Worm (Caenorhabditis elegans): Measurements from ENCODE around the gene C05D11.8.

C05D11.8 gene

ce11 chrIII:6464113-6464571, 37.0 kb upstream of the C05D11.8 start (continued):
- peak; percentile 94 for TF ChIP-seq cebp-1 (GFP tag; IDR thresholded peaks at IDR 0.05)
- peak; percentile 97 for TF ChIP-seq cebp-1 (tag; optimal IDR thresholded peaks at IDR 0.05)
- TF ChIP-seq dox-1 (GFP tag; IDR thresholded peaks at IDR 0.05): peak; percentile 95
- TF ChIP-seq aptf-2 (GFP tag; conservative IDR thresholded peaks at IDR 0.05): no peak
- peak; percentile 84; the same call in 1 of the 2 replicates for TF ChIP-seq Y79H2A.3 (GFP tag; conservative IDR thresholded peaks at IDR 0.05)
- peak; percentile 90 for TF ChIP-seq ztf-26 (tag; optimal IDR thresholded peaks at IDR 0.05)
- no peak for TF ChIP-seq bed-2 (GFP tag; IDR thresholded peaks at IDR 0.05)
- TF ChIP-seq let-607 (tag; optimal IDR thresholded peaks at IDR 0.05): peak; percentile 83 to 87
- TF ChIP-seq cebp-2 (GFP tag; IDR thresholded peaks at IDR 0.05): 0 out of 2 replicates have a peak, but pooled peaks have one; percentile 78
- peak; percentile 98 for TF ChIP-seq B0336.3 (GFP tag; IDR thresholded peaks at IDR 0.05)
- peak; percentile 68 for TF ChIP-seq attf-3 (GFP tag; conservative IDR thresholded peaks at IDR 0.05)
- TF ChIP-seq F57C9.4 (tag; optimal IDR thresholded peaks at IDR 0.05): no peak
- no peak for TF ChIP-seq unc-62 (GFP tag; optimal IDR thresholded peaks at IDR 0.05)
- TF ChIP-seq sea-2 (GFP tag; IDR thresholded peaks at IDR 0.05): no peak
- TF ChIP-seq Y95B8A.8 (GFP tag; IDR thresholded peaks at IDR 0.05): peak; percentile 94
- TF ChIP-seq B0261.1 (tag; optimal IDR thresholded peaks at IDR 0.05): peak; percentile 14
- TF ChIP-seq aptf-3 (GFP tag; IDR thresholded peaks at IDR 0.05): peak; percentile 70; the same call in 1 of the 2 replicates
- TF ChIP-seq hsf-1 (GFP tag; IDR thresholded peaks at IDR 0.05): peak; percentile 80
- TF ChIP-seq tbx-9 (tag; optimal IDR thresholded peaks at IDR 0.05; ENCODE audit: borderline replicate concordance): no peak
- TF ChIP-seq F55B11.4 (tag; optimal IDR thresholded peaks at IDR 0.05; ENCODE audit: borderline replicate concordance, insufficient read depth): no peak
- TF ChIP-seq F22D6.2 (tag; optimal IDR thresholded peaks at IDR 0.05): peak; percentile 49
- peak; percentile 78 for TF ChIP-seq ztf-18 (tag; optimal IDR thresholded peaks at IDR 0.05)
- peak; percentile 94 for TF ChIP-seq chd-7 (tag; optimal IDR thresholded peaks at IDR 0.05)
- TF ChIP-seq ztf-25 (GFP tag; IDR thresholded peaks at IDR 0.05): peak; percentile 47; the same call in 1 of the 2 replicates
- TF ChIP-seq akir-1 (GFP tag; optimal IDR thresholded peaks at IDR 0.05): peak; percentile 62
- TF ChIP-seq T26A5.8 (tag; optimal IDR thresholded peaks at IDR 0.05): peak; percentile 82
- 0 out of 2 replicates have a peak, but pooled peaks have one; percentile 17 for TF ChIP-seq B0019.2 (GFP tag; conservative IDR thresholded peaks at IDR 0.05)
- no peak for TF ChIP-seq ccch-3 (GFP tag; optimal IDR thresholded peaks at IDR 0.05)
- TF ChIP-seq snpc-3.4 (tag; optimal IDR thresholded peaks at IDR 0.05): no peak
- TF ChIP-seq rcor-1 (GFP tag; IDR thresholded peaks at IDR 0.05): peak; percentile 63
- peak; percentile 86 for TF ChIP-seq K12H6.12 (tag; optimal IDR thresholded peaks at IDR 0.05)
- peak; percentile 95 for TF ChIP-seq nfyb-1 (GFP tag; IDR thresholded peaks at IDR 0.05)
- no peak for TF ChIP-seq hlh-12 (tag; optimal IDR thresholded peaks at IDR 0.05)
- peak; percentile 72 for TF ChIP-seq ceh-100 (GFP tag; IDR thresholded peaks at IDR 0.05)
- TF ChIP-seq lir-1 (GFP tag; conservative IDR thresholded peaks at IDR 0.05): peak; percentile 74
- TF ChIP-seq madf-10 (tag; optimal IDR thresholded peaks at IDR 0.05): no peak
- TF ChIP-seq D2030.7 (GFP tag; IDR thresholded peaks at IDR 0.05): peak; percentile 74
- peak; percentile 73 for TF ChIP-seq madf-8 (GFP tag; conservative IDR thresholded peaks at IDR 0.05)
- no peak for TF ChIP-seq hmg-20 (GFP tag; IDR thresholded peaks at IDR 0.05)
- TF ChIP-seq rec-8 (tag; optimal IDR thresholded peaks at IDR 0.05): no peak
- TF ChIP-seq pbrm-1 (GFP tag; IDR thresholded peaks at IDR 0.05): peak; percentile 93
- peak; percentile 80 for TF ChIP-seq athp-1 (tag; optimal IDR thresholded peaks at IDR 0.05)
- TF ChIP-seq ZK185.1 (tag; optimal IDR thresholded peaks at IDR 0.05; ENCODE audit: poor library complexity, severe bottlenecking): peak; percentile 30
- TF ChIP-seq sdz-38 (tag; optimal IDR thresholded peaks at IDR 0.05): no peak
- TF ChIP-seq mxl-1 (tag; optimal IDR thresholded peaks at IDR 0.05): no peak
- peak; percentile 86 for TF ChIP-seq C06A6.2 (GFP tag; conservative IDR thresholded peaks at IDR 0.05)
- no peak for TF ChIP-seq unc-130 (GFP tag; optimal IDR thresholded peaks at IDR 0.05)
- peak; percentile 18 for TF ChIP-seq ama-1 (optimal IDR thresholded peaks at IDR 0.05)
- TF ChIP-seq ama-1 (GFP tag; optimal IDR thresholded peaks at IDR 0.05): peak in 1 of 2 experiments; percentile 8
